Worm (Caenorhabditis elegans) whole organism, late embryonic: Measurements from ENCODE around the gene T05E12.8.

Experiments used
- C08G9.2 ChIP-seq: sonication (generic microtip); optimal IDR thresholded peaks from 2 replicates; lab custom pipeline; 2016; ENCODE audit warnings: mild to moderate bottlenecking, missing genetic modification characterization, moderate library complexity, missing compliant biosample characterization
- C38D4.7 ChIP-seq: fragments of 200-800 bp; sonication (Bioruptor generic); optimal IDR thresholded peaks from 2 replicates; lab custom pipeline; 2018; ENCODE audit warnings: mild to moderate bottlenecking, missing genetic modification characterization, moderate library complexity, missing compliant biosample characterization
- F13H6.1 ChIP-seq: sonication (generic microtip); optimal IDR thresholded peaks from 2 replicates; lab custom pipeline; 2016; ENCODE audit warnings: missing genetic modification characterization, missing compliant biosample characterization
- K02D7.2 ChIP-seq: sonication (generic microtip); optimal IDR thresholded peaks from 2 replicates; lab custom pipeline; 2017; ENCODE audit warnings: mild to moderate bottlenecking, missing genetic modification characterization, missing compliant biosample characterization
- T23F11.4 ChIP-seq: fragments of 200-800 bp; sonication (Bioruptor generic); optimal IDR thresholded peaks from 2 replicates; lab custom pipeline; 2018; ENCODE audit warnings: mild to moderate bottlenecking, missing genetic modification characterization, missing compliant biosample characterization
- ahr-1 ChIP-seq: sonication (generic microtip); optimal IDR thresholded peaks from 2 replicates; lab custom pipeline; 2016; ENCODE audit warnings: missing genetic modification characterization, missing compliant biosample characterization
- ceh-14 ChIP-seq: sonication (generic microtip); optimal IDR thresholded peaks from 2 replicates; lab custom pipeline; 2016; ENCODE audit warnings: missing genotype, missing genetic modification characterization, missing compliant biosample characterization
- ceh-19 ChIP-seq: fragments of 200-800 bp; sonication (Bioruptor generic); optimal IDR thresholded peaks from 2 replicates; lab custom pipeline; 2018; ENCODE audit warnings: mild to moderate bottlenecking, missing genetic modification characterization, missing compliant biosample characterization
- ceh-22 ChIP-seq: sonication (generic microtip); optimal IDR thresholded peaks from 2 replicates; lab custom pipeline; 2017; ENCODE audit warnings: missing biosample characterization, missing genetic modification characterization
- ceh-30 ChIP-seq: fragments of 150-350 bp; optimal IDR thresholded peaks from 2 replicates; lab custom pipeline; 2014; ENCODE audit warnings: missing biosample characterization, missing genetic modification characterization
- ceh-31 ChIP-seq: sonication (generic microtip); optimal IDR thresholded peaks from 2 replicates; lab custom pipeline; 2016; ENCODE audit warnings: missing genetic modification characterization, missing compliant biosample characterization
- ceh-34 ChIP-seq: sonication (generic microtip); optimal IDR thresholded peaks from 2 replicates; lab custom pipeline; 2016; ENCODE audit warnings: mild to moderate bottlenecking, missing genetic modification characterization, missing compliant biosample characterization
- ceh-48 ChIP-seq: sonication (generic microtip); optimal IDR thresholded peaks from 2 replicates; lab custom pipeline; 2016; ENCODE audit warnings: missing genetic modification characterization, inconsistent platforms, missing compliant biosample characterization
- ceh-9 ChIP-seq: sonication (generic microtip); optimal IDR thresholded peaks from 2 replicates; lab custom pipeline; 2016; ENCODE audit warnings: mild to moderate bottlenecking, missing genetic modification characterization, inconsistent platforms, missing compliant biosample characterization
- dmd-4 ChIP-seq: sonication (generic microtip); optimal IDR thresholded peaks from 2 replicates; lab custom pipeline; 2016; ENCODE audit warnings: borderline replicate concordance, missing genetic modification characterization, missing compliant biosample characterization
- fax-1 ChIP-seq: sonication (generic microtip); optimal IDR thresholded peaks from 2 replicates; lab custom pipeline; 2016; ENCODE audit warnings: missing genotype, missing genetic modification characterization, missing compliant biosample characterization
- fkh-10 ChIP-seq: fragments of 150-350 bp; optimal IDR thresholded peaks from 2 replicates; lab custom pipeline; 2014; ENCODE audit warnings: missing biosample characterization, missing genetic modification reagents, missing genetic modification characterization
- gmeb-2 ChIP-seq: sonication (generic microtip); optimal IDR thresholded peaks from 2 replicates; lab custom pipeline; 2016; ENCODE audit warnings: missing genetic modification characterization, inconsistent platforms, missing compliant biosample characterization
- hlh-13 ChIP-seq: fragments of 200-800 bp; sonication (Bioruptor generic); optimal IDR thresholded peaks from 2 replicates; lab custom pipeline; 2018; ENCODE audit warnings: mild to moderate bottlenecking, missing genetic modification characterization, missing compliant biosample characterization
- hlh-15 ChIP-seq: sonication (generic microtip); optimal IDR thresholded peaks from 2 replicates; lab custom pipeline; 2016; ENCODE audit warnings: missing genetic modification characterization, missing compliant biosample characterization
- hlh-30 ChIP-seq: sonication (generic microtip); optimal IDR thresholded peaks from 2 replicates; lab custom pipeline; 2017; ENCODE audit warnings: antibody characterized with exemption, missing genetic modification characterization, missing compliant biosample characterization; ENCODE audit not compliant: insufficient read depth
- hlh-8 ChIP-seq: sonication (generic microtip); optimal IDR thresholded peaks from 2 replicates; lab custom pipeline; 2016; ENCODE audit warnings: missing genotype, missing genetic modification characterization, missing compliant biosample characterization
- lim-6 ChIP-seq: sonication (generic microtip); optimal IDR thresholded peaks from 2 replicates; lab custom pipeline; 2016; ENCODE audit warnings: missing genetic modification characterization, missing compliant biosample characterization
- lin-11 ChIP-seq: fragments of 200-800 bp; sonication (Bioruptor generic); optimal IDR thresholded peaks from 2 replicates; lab custom pipeline; 2018; ENCODE audit warnings: mild to moderate bottlenecking, missing genetic modification characterization, missing compliant biosample characterization
- madf-2 ChIP-seq: sonication (generic microtip); optimal IDR thresholded peaks from 2 replicates; lab custom pipeline; 2017; ENCODE audit warnings: missing genetic modification characterization, missing compliant biosample characterization
- mec-3 ChIP-seq: sonication (generic microtip); optimal IDR thresholded peaks from 2 replicates; lab custom pipeline; 2016; ENCODE audit warnings: borderline replicate concordance, missing genetic modification characterization, missing compliant biosample characterization
- nfya-1 ChIP-seq: sonication (generic microtip); optimal IDR thresholded peaks from 2 replicates; lab custom pipeline; 2017; ENCODE audit warnings: missing genetic modification characterization, mild to moderate bottlenecking, missing compliant biosample characterization, antibody characterized with exemption, moderate library complexity
- nhr-11 ChIP-seq: fragments of 150-350 bp; optimal IDR thresholded peaks from 2 replicates; lab custom pipeline; 2014; ENCODE audit warnings: missing biosample characterization, missing genetic modification characterization
- npax-4 ChIP-seq: sonication (generic microtip); optimal IDR thresholded peaks from 2 replicates; lab custom pipeline; 2016; ENCODE audit warnings: missing genetic modification characterization, missing compliant biosample characterization
- odd-2 ChIP-seq: sonication (generic microtip); optimal IDR thresholded peaks from 2 replicates; lab custom pipeline; 2017; ENCODE audit warnings: antibody characterized with exemption, mild to moderate bottlenecking, missing genetic modification characterization, missing compliant biosample characterization
- pat-9 ChIP-seq: fragments of 200-800 bp; sonication (Bioruptor generic); optimal IDR thresholded peaks from 2 replicates; lab custom pipeline; 2018; ENCODE audit warnings: mild to moderate bottlenecking, missing genetic modification characterization, moderate library complexity, missing compliant biosample characterization
- pha-4 ChIP-seq: fragments of 150-350 bp; optimal IDR thresholded peaks from 2 replicates; lab custom pipeline; 2018; ENCODE audit warnings: missing biosample characterization, missing genetic modification reagents, missing genetic modification characterization
- pqm-1 ChIP-seq: sonication (generic microtip); optimal IDR thresholded peaks from 2 replicates; lab custom pipeline; 2016; ENCODE audit warnings: missing genetic modification characterization, missing compliant biosample characterization
- sdc-2 ChIP-seq: sonication (generic microtip); optimal IDR thresholded peaks from 2 replicates; lab custom pipeline; 2016; ENCODE audit warnings: missing genotype, missing genetic modification characterization, missing compliant biosample characterization
- syd-9 ChIP-seq: sonication (generic microtip); optimal IDR thresholded peaks from 2 replicates; lab custom pipeline; 2016; ENCODE audit warnings: mild to moderate bottlenecking, missing genetic modification characterization, moderate library complexity, missing compliant biosample characterization
- tbx-2 ChIP-seq: sonication (generic microtip); optimal IDR thresholded peaks from 2 replicates; lab custom pipeline; 2016; ENCODE audit warnings: missing genetic modification characterization, missing compliant biosample characterization
- unc-3 ChIP-seq, 2 experiments: fragments of 200-800 bp in 1 of 2; sonication (Bioruptor generic) in 1 of 2; sonication (generic microtip) in 1 of 2; conservative IDR thresholded peaks in 1 of 2; optimal IDR thresholded peaks in 1 of 2; 2 replicates each; pipeline versions ENCODE4 v1.3.6 to Lab custom; 2016 to 2022; ENCODE audit warnings: missing compliant biosample characterization in 2 of 2, missing genetic modification characterization in 2 of 2, missing genetic modification reagents in 1 of 2
- unc-42 ChIP-seq: sonication (generic microtip); optimal IDR thresholded peaks from 2 replicates; lab custom pipeline; 2016; ENCODE audit warnings: missing genotype, missing genetic modification characterization, missing compliant biosample characterization
- unc-55 ChIP-seq: sonication (generic microtip); optimal IDR thresholded peaks from 2 replicates; lab custom pipeline; 2017; ENCODE audit warnings: missing biosample characterization, missing genetic modification reagents, missing genetic modification characterization
- unc-86 ChIP-seq: sonication (generic microtip); optimal IDR thresholded peaks from 2 replicates; lab custom pipeline; 2016; ENCODE audit warnings: missing genetic modification characterization, missing compliant biosample characterization
- zip-5 ChIP-seq: sonication (generic microtip); optimal IDR thresholded peaks from 2 replicates; lab custom pipeline; 2016; ENCODE audit warnings: missing genetic modification characterization, missing compliant biosample characterization
- ztf-16 ChIP-seq: sonication (generic microtip); optimal IDR thresholded peaks from 2 replicates; lab custom pipeline; 2017; ENCODE audit warnings: missing genetic modification characterization, missing compliant biosample characterization

T05E12.8 gene

DNA sequence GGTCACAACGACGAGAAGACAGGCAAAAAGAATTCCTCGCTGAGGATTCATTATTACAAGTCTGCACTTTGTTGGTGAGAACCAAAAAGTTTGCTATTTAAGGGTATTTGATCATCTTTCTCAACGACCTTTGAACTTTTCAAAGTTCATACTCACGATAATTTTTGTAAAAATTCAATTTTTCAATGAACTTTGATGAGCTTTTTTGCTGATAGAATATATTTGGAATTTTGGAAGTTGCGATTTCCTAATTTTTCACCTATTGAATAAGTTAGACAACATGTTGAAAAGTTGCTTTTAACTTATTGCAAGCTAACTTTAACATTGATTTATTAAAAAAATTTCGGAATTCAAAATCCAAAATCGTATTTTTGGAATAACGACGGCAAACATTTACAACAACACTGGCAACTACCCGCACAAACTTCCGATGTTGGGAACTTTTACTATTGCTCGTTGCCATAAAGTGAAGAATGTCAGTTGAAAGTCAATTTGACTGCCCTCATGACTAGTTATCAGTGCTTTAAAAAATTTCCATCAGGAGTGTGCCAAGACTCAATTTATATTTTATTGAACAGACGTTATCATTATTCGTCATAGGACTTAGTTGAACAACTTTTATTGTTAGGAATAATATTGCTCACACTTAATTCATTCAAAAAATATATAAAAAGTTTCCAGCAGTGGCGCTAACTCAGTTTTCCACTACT lies 46.2 kb upstream of the T05E12.8 start, which contains the start of the genes F49H6.8 and F49H6.5:
F49H6.8 (minus strand) TSS at position 51 of the 710 bp plus-strand sequence.
F49H6.5 (plus strand) TSS at position 629 of the 710 bp plus-strand sequence.
- no peak for TF ChIP-seq pat-9 (tag; lab: Kevin White, UChicago)
- TF ChIP-seq hlh-15 (tag; lab: Kevin White, UChicago), result no peak
- TF ChIP-seq ceh-31 (tag; lab: Kevin White, UChicago), result no peak
- no peak for TF ChIP-seq syd-9 (tag; lab: Kevin White, UChicago)
- no peak for TF ChIP-seq lin-11 (tag; lab: Kevin White, UChicago)
- TF ChIP-seq npax-4 (tag; lab: Kevin White, UChicago), result no peak
- no peak for TF ChIP-seq tbx-2 (tag; lab: Kevin White, UChicago)
- no peak for TF ChIP-seq ceh-34 (tag; lab: Kevin White, UChicago)
- TF ChIP-seq hlh-30 (tag; lab: Kevin White, UChicago), result no peak
- TF ChIP-seq nhr-11 (tag; lab: Kevin White, UChicago), result no peak
- TF ChIP-seq F13H6.1 (tag; lab: Kevin White, UChicago), result no peak
- TF ChIP-seq hlh-13 (GFP tag; lab: Kevin White, UChicago), result no peak
- no peak for TF ChIP-seq fax-1 (tag; lab: Kevin White, UChicago)
- TF ChIP-seq pha-4 (tag; lab: Kevin White, UChicago), result no peak
- TF ChIP-seq mec-3 (tag; lab: Kevin White, UChicago), result no peak
- TF ChIP-seq nfya-1 (tag; lab: Kevin White, UChicago), result no peak
- TF ChIP-seq ceh-19 (GFP tag; lab: Kevin White, UChicago), result no peak
- no peak for TF ChIP-seq ahr-1 (tag; lab: Kevin White, UChicago)
- TF ChIP-seq unc-42 (tag; lab: Kevin White, UChicago), result no peak

DNA sequence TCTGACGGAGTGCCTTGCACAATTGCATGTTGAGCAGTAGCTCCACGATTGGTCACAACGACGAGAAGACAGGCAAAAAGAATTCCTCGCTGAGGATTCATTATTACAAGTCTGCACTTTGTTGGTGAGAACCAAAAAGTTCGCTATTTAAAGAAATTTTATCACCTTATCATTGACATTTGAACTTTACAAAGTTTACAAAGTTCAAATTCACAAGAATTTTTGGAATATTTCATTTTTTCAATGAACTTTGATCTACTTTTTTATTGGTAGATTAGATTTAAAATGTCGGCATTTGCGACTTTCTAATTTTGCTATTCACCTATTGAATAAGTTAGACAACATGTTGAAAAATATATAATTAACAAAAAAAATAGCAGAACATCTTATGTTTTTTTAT lies 42.6 kb upstream of the T05E12.8 start, which contains the start of gene F49H6.15:
F49H6.15 (minus strand) TSS at position 101 of the 400 bp plus-strand sequence.
- TF ChIP-seq tbx-2 (tag; lab: Kevin White, UChicago) (no peak), lim-6 (no peak), hlh-15 (tag; lab: Kevin White, UChicago) (no peak), unc-3 (GFP tag; conservative IDR thresholded peaks at IDR 0.05; lab: Robert Waterston, UW) (no peak), unc-3 (tag; optimal IDR thresholded peaks at IDR 0.05; lab: Kevin White, UChicago) (no peak), ceh-30 (no peak), zip-5 (tag; lab: Kevin White, UChicago) (no peak), F13H6.1 (tag; lab: Kevin White, UChicago) (no peak), odd-2 (no peak), C08G9.2 (tag; lab: Kevin White, UChicago) (no peak), ceh-9 (tag; lab: Kevin White, UChicago) (no peak), K02D7.2 (tag; lab: Kevin White, UChicago) (no peak), T23F11.4 (GFP tag; lab: Kevin White, UChicago) (no peak), lin-11 (tag; lab: Kevin White, UChicago) (no peak), dmd-4 (tag; lab: Kevin White, UChicago) (no peak), ceh-14 (tag; lab: Kevin White, UChicago) (no peak), madf-2 (tag; lab: Kevin White, UChicago) (no peak), fax-1 (tag; lab: Kevin White, UChicago) (no peak)
- TF ChIP-seq, all 69 proteins: peak for 0

DNA sequence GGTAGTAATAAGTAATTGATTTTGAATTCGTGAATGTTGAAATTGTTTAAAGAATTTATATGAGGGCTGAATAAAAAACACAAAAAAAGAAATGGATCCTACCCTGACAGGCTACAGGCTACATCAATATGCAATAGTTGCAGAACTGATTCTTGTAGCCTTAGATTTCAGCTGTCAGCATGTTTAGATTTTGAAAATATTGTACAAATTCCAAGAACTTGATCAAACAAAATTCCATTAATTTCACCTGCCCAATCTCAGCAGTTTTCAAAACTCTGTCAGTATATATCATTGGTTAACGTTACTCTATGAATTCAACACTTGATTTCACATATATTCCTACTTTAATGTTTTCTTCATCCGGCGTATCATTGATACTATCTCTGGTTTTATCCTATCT lies 38.5 kb upstream of the T05E12.8 start:
- TF ChIP-seq ceh-48 (tag; lab: Kevin White, UChicago) (no peak), ceh-34 (tag; lab: Kevin White, UChicago) (no peak), nhr-11 (tag; lab: Kevin White, UChicago) (no peak), sdc-2 (tag; lab: Kevin White, UChicago) (no peak), unc-86 (tag; lab: Kevin White, UChicago) (no peak), hlh-30 (tag; lab: Kevin White, UChicago) (no peak), ztf-16 (tag; lab: Kevin White, UChicago) (no peak), C38D4.7 (GFP tag; lab: Kevin White, UChicago) (no peak), fkh-10 (GFP tag; lab: Kevin White, UChicago) (no peak), ceh-22 (tag; lab: Kevin White, UChicago) (no peak), pqm-1 (tag; lab: Kevin White, UChicago) (no peak), unc-55 (GFP tag; lab: Kevin White, UChicago) (no peak), hlh-8 (tag; lab: Kevin White, UChicago) (no peak), ceh-31 (tag; lab: Kevin White, UChicago) (no peak), gmeb-2 (tag; lab: Kevin White, UChicago) (no peak), pat-9 (tag; lab: Kevin White, UChicago) (no peak), K02D7.2 (tag; lab: Kevin White, UChicago) (no peak)
